Fruit fly (Drosophila melanogaster): Measurements from ENCODE around the gene nac.

The nac gene

DNA sequence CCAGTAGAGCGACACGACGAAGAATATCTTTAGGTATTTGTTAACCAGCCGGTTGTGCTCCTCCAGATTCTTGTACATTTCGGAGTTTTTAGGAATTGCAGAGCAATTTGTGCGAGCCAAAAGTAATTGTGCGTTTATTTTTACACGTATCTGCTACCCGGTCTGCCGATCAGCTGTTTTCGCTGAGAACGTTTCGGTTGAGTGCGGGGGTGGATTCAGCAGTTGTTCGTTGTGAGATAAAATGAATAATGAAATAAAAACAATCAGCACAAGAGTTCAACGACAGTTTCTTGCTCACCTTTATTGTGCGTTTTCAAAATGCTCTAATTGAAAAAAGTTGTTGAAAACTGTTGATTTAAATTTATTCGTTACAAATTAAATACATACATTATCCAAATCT is at the start of gene nac:
Gene nac, minus strand, starts transcription at position 176 of the 400 bp plus-strand sequence.
- no peak for TF ChIP-seq CG17801 (GFP tag; optimal IDR thresholded peaks at IDR 0.05; ENCODE audit: partially characterized antibody)

DNA sequence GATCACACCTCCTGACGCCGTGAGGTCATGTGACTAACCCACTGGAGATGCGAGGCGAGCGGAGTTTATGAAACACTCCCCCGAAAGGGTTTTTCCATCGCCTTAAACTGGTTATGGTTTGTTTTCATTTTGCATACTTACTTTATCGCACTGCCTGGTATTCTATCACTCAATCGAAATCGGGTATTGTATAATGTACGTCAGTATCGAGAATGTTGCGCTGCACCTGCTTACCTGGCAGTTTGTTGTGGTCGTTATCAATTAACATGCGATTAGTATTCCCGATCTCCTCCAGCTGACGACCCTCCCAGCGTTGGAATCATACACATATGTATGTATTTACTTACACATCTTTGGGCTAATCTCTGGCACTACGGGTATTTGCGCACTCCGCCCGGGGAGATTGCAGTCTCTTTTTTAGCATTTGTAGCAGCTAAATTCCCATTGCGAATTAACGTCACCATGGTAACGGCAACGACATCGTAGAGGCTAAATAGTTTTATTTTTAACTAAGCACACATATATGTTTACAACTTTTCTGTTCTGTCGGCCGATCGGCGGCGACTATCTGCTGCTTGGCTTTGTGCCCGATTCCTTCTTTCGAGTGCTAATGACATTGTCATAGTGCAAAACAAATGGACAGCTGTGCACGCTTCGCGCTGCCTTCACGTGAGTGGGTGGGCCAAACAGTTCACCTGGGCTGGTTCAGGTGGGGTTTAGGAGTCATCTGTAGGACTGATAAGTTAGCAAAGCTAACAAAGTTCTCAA is 49.3 kb upstream of the nac start:
- TF ChIP-seq CG17801 (GFP tag; optimal IDR thresholded peaks at IDR 0.05; ENCODE audit: partially characterized antibody) = no peak

DNA sequence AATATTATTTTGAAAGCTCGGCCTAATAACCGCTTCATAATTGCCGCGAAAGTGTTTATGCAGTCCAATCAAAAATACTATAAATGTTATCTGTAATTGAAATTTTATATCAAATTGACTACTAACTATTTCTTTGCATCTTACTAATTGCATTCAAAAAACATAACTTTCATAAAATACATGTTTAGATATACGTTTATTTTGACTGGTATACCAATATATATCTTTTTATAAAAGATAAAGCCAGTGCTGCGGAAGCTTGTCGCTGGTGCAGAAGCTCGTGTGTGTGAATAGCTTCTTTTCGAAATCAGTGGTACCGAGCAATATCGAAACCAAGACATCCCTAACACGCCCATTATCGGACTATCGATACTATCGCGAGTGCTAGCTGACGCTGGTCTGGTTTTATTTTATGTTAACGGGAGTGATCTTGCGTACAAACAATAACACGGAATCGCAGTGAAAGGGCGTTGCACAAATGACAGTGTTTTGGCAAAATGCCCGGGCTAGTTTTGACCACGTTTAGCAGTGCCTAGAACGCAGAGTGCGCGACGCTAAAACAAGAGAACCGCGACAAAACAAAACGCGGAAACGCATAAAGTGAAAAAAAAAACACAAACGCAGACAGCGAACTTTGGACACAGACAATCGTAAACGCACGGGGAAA is 45.8 kb upstream of the nac start, which contains the start of gene Atg13:
Gene Atg13, plus strand, starts transcription at position 367 of the 667 bp plus-strand sequence.
- peak; percentile 69 for TF ChIP-seq CG17801 (GFP tag; optimal IDR thresholded peaks at IDR 0.05; ENCODE audit: partially characterized antibody)

DNA sequence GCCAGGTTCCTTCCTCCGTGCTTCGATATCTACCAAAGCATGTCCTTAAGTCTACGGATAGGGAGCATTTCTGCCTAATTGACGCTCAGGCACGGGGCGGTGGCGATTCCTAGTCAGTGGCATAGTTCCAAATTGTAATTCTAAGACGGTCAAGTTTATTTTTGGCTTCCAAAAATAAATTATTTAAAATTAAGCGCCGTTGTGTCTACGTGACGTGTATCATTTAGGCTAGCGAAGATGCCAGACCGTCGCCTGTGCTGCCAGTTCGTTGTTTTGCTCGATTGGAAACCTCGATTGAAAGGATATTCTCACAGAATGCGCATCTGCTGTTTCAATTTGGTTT is 45.3 kb upstream of the nac start:
- no peak for TF ChIP-seq CG17801 (GFP tag; optimal IDR thresholded peaks at IDR 0.05; ENCODE audit: partially characterized antibody)

DNA sequence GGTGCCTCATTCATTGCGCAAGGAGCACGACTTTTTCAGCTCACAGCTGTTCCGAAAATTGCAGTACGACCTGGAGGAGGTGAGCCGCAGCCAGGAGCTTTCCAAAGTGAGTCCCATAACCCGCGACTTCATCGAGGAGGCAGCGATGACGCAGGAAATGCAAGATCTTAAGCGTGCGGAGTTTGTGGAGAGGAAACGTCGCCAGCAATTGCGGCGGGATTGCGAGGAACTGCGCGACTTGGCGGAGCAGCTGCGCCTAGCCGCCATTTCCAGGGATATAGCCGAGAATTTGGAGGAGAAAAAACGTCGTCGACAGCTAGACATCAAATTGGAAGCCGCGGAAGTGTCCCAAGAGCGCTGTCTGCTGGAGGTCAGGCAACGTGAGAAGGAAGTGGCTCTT is 44.0 kb upstream of the nac start:
- TF ChIP-seq CG17801 (GFP tag; optimal IDR thresholded peaks at IDR 0.05; ENCODE audit: partially characterized antibody) = no peak

DNA sequence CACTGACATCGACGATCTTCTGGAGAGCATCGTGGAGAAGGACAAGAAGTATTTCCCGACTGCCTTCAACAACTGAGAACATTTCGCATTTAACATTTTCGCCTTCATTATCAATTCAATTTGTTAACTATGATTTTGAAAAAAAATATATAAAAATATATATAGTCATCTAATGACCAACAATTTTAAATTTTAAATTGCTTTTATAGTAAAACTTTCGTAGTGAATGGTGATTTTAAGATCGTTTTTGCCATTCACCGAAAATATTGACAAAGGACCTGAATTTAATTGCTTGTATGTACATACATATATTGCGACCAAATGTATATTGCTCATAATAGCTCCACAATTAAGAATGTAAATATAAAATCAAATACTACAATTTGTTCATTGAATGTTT is 43.5 kb upstream of the nac start, which contains the start of gene CG7352:
Gene CG7352, plus strand, starts transcription at position 301 of the 400 bp plus-strand sequence.
- no peak for TF ChIP-seq CG17801 (GFP tag; optimal IDR thresholded peaks at IDR 0.05; ENCODE audit: partially characterized antibody)

DNA sequence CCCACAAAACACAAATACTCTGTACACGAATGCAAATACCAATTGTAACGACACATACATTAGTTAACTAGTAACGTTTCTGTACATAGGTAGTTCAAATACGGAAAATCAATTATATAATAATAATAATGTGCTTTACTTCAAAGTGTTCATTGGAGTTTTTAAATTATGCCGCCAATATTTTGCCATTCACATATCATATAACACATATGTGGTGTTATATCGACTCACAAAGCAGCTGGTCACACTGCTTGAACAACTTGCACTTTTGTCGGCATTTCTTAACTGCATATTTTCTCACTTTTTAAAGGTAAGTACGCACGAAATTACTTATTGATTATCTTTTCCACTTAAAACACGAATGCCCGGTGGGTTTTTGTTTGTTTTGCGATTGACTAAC is 40.4 kb upstream of the nac start, which contains the start of gene DppIII:
Gene DppIII, plus strand, starts transcription at position 227 of the 400 bp plus-strand sequence.
- TF ChIP-seq CG17801 (GFP tag; optimal IDR thresholded peaks at IDR 0.05; ENCODE audit: partially characterized antibody) = no peak

DNA sequence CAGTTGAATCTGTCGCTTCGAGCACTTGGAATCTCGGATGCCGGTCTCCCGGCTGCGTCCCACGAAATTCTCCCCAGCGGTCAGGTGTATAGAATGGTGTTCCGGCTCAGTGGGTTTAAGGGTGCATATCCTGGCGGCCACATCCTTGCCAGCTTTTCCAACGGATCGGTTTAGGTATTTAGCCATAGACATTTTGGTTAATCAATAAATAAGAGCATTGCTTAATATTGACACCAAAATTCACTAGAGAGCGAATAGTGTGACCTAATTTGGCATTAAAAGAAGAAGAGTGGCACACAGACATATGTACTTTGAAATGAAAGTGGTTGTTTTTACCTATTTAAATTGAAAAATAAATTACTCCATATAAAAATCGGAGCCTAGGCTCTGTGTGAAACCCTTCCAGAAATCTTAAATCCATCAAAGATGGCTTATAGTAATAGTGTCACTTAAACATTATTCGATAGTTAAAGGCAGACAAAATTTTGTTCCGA is 39.5 kb upstream of the nac start, which contains the start of the genes PNKP and COX7AL:
Gene PNKP, minus strand, starts transcription at position 266 of the 494 bp plus-strand sequence.
Gene COX7AL, plus strand, starts transcription at position 419 of the 494 bp plus-strand sequence.
- TF ChIP-seq CG17801 (GFP tag; optimal IDR thresholded peaks at IDR 0.05; ENCODE audit: partially characterized antibody) = no peak

DNA sequence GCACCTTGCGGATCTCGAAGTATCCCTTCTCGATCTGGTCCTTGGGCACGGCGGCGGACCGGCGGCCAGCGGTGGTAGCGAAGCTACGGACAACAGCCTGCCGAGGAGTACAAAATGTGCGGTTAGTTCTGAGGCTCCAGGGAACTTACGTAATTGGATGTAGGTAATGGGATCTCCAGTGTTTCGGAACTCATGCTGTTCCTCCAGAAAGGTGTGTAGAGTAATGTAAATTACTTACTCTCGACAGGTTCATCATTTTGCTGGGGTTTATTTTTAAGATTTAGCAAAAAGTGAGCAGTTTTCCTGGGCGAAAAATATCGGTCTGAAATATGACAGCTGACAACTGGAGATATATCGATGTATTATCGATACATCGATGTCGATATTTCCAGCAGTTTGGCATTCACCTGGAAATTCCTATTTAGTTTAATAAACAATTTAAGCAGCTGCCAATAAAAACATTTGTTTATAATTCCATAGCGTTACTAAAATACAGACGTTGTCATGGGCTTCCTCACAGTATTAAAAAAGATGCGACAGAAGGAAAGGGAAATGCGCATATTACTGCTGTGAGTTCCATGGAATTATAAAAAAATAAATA is 37.0 kb upstream of the nac start, which contains the start of the genes COX7A and Arl2:
Gene COX7A, minus strand, starts transcription at position 369 of the 601 bp plus-strand sequence.
Gene Arl2, plus strand, starts transcription at position 426 of the 601 bp plus-strand sequence.
- TF ChIP-seq CG17801 (GFP tag; optimal IDR thresholded peaks at IDR 0.05; ENCODE audit: partially characterized antibody) = peak; percentile 35

DNA sequence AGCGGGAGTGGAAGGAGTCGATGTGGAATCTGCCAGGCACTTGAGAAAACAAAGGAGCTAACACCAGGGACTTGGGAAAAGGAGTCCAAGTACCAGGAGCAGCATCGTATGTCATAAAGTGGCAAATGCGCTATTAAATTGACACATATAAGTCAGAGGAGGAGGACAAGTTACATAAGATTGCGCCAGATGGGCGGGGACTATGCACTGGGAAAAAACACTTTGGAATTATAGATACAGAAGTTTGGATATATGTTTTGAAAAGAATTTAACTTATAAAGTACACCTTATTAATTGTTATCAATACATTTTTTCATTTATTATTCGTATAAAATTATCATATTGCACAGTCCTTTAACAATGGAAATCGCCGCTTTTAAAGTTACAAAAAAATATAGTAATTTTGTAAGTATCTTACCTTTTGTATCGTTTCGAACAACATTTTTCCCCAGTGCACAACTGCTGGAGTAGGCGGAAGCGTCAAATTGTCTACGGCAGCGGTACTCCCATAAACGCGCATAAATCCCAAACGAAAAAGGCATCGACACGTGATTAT is 32.3 kb upstream of the nac start:
- TF ChIP-seq CG17801 (GFP tag; optimal IDR thresholded peaks at IDR 0.05; ENCODE audit: partially characterized antibody) = no peak

DNA sequence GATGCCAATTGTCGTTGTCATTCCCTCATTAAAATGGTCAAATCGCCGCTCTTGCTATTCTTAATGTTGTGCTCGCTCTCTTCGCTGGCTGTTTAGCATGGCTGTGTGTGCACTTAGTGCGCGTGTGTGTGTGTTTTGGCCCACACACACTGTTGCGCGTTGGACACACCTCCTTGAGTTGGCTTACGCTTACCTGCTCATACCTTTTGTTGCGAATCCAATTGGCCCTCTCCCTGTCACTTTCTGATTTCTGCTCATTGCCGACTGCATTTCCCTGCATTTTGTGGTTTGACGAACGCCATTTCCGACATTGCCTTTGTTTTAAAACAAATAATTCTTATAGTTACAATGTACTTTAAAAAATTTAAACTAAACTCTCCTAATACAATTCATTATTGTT is 31.2 kb upstream of the nac start:
- no peak for TF ChIP-seq CG17801 (GFP tag; optimal IDR thresholded peaks at IDR 0.05; ENCODE audit: partially characterized antibody)

DNA sequence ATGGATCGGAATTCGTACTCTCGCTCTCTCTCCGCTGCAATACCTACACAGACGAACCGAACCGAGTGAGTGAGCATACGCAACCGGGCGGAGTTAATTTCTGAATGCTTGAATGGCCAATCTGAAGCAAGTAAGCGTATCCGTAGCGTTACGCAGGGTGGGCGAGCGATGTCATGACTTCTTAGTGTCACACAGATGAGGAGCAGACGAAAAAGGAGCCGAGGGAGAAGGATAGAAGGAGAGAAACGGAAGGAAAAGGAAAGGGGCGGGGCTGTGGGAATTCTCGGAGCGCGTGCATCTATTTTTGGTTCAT is 30.6 kb upstream of the nac start:
- TF ChIP-seq CG17801 (GFP tag; optimal IDR thresholded peaks at IDR 0.05; ENCODE audit: partially characterized antibody) = no peak

DNA sequence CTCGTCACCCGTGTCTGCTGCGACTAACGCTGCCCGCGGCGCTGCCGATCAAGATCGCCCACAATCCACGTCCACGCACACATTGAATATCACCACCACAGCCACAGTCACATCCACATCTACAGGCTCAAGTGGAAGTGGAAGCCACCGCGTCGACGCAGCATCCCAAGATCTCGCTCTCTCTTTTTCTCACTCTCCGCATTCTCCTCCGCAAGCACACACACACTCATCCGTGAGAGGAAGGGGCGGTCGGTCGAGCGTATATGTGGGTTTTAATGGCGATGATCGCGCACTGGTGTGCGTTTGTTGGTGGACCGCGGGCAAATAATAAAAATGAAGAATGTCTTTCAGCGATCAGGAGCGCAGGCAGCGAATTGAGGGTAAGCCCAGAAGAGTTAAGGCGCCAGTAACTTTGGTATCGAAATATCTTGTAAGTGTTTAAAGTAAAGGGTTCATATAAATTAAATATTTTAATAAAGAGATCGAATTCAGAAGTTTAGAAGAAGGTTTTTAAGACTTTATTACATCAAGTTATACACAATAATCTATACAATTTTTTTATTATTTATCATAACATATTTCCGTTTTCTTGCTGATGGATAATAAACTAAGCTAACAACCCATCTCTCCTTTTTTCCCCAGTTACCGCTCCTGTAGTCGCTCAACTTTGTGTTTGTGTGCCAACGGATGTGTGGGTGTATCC is 30.1 kb upstream of the nac start, which contains the start of gene Poxm:
Gene Poxm, minus strand, starts transcription at position 25 of the 703 bp plus-strand sequence.
- TF ChIP-seq CG17801 (GFP tag; optimal IDR thresholded peaks at IDR 0.05; ENCODE audit: partially characterized antibody) = no peak

DNA sequence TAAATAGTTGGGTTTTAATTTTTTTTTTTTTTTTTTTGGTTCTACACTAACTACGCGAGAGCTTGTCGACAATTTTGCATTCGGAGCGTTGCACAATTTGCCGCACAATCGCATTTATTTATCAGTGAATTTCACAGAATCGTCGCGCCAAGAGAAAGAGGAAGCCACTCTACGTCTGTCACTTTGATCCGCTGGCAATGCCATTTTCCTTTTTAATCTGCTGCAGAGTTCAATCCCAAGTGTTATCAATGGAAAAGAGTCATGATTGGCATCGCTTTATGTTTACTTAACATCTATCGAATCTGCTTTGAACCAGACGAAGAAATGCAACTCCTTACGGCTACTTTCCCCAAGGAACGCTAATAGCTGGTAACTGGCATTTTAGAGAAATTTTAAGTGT is 25.8 kb upstream of the nac start:
- TF ChIP-seq CG17801 (GFP tag; optimal IDR thresholded peaks at IDR 0.05; ENCODE audit: partially characterized antibody) = no peak
